Worm (Caenorhabditis elegans): Measurements from ENCODE around the gene algn-8.

The algn-8 gene

ce11 chrII:9904459-9904858 lies 18.2 kb upstream of the algn-8 start:
- no peak for TF ChIP-seq pag-3 (tag; optimal IDR thresholded peaks at IDR 0.05; ENCODE audit: borderline replicate concordance)
- TF ChIP-seq dve-1 (tag; optimal IDR thresholded peaks at IDR 0.05) = no peak
- no peak for TF ChIP-seq F13H6.1 (tag; optimal IDR thresholded peaks at IDR 0.05)
- TF ChIP-seq ceh-2 (tag; optimal IDR thresholded peaks at IDR 0.05) = no peak
- no peak for TF ChIP-seq sox-2 (GFP tag; IDR thresholded peaks at IDR 0.05)
- TF ChIP-seq pha-4 (tag; optimal IDR thresholded peaks at IDR 0.05) = no peak
- no peak for TF ChIP-seq fkh-10 (GFP tag; optimal IDR thresholded peaks at IDR 0.05)
- TF ChIP-seq ama-1 (optimal IDR thresholded peaks at IDR 0.05) = no peak
- TF ChIP-seq nfya-1 (tag; optimal IDR thresholded peaks at IDR 0.05) = no peak
- TF ChIP-seq ceh-31 (tag; optimal IDR thresholded peaks at IDR 0.05) = no peak
- TF ChIP-seq K02D7.2 (tag; optimal IDR thresholded peaks at IDR 0.05) = no peak
- no peak for TF ChIP-seq ceh-6 (GFP tag; optimal IDR thresholded peaks at IDR 0.05)
- no peak for TF ChIP-seq elt-4 (tag; optimal IDR thresholded peaks at IDR 0.05)

ce11 chrII:9900276-9900675 lies 14.0 kb upstream of the algn-8 start, which contains the start of gene unc-4:
TSS of gene unc-4 (minus strand) at chrII:9900376.
- TF ChIP-seq unc-3 (GFP tag; conservative IDR thresholded peaks at IDR 0.05) = no peak
- TF ChIP-seq unc-3 (tag; optimal IDR thresholded peaks at IDR 0.05) = no peak
- no peak for TF ChIP-seq pax-1 (tag; optimal IDR thresholded peaks at IDR 0.05)
- no peak for TF ChIP-seq ceh-14 (tag; optimal IDR thresholded peaks at IDR 0.05)
- no peak for TF ChIP-seq hlh-30 (tag; optimal IDR thresholded peaks at IDR 0.05; ENCODE audit: insufficient read depth)
- TF ChIP-seq rnt-1 (tag; optimal IDR thresholded peaks at IDR 0.05) = no peak
- TF ChIP-seq ceh-2 (tag; optimal IDR thresholded peaks at IDR 0.05) = no peak
- no peak for TF ChIP-seq sox-2 (GFP tag; IDR thresholded peaks at IDR 0.05)

ce11 chrII:9898744-9899143 lies 12.5 kb upstream of the algn-8 start:
- TF ChIP-seq fkh-10 (GFP tag; optimal IDR thresholded peaks at IDR 0.05) = no peak

ce11 chrII:9895173-9895572 lies 8.9 kb upstream of the algn-8 start:
- TF ChIP-seq hlh-30 (tag; optimal IDR thresholded peaks at IDR 0.05; ENCODE audit: insufficient read depth) (no peak), nfya-1 (tag; optimal IDR thresholded peaks at IDR 0.05) (no peak), K02D7.2 (tag; optimal IDR thresholded peaks at IDR 0.05) (no peak), ttx-3 (tag; optimal IDR thresholded peaks at IDR 0.05) (no peak), gmeb-2 (tag; optimal IDR thresholded peaks at IDR 0.05) (no peak), F13H6.1 (tag; optimal IDR thresholded peaks at IDR 0.05) (no peak), pqm-1 (tag; optimal IDR thresholded peaks at IDR 0.05) (no peak)

- TF ChIP-seq ceh-14 (tag; optimal IDR thresholded peaks at IDR 0.05) = no peak
- no peak for TF ChIP-seq odd-2 (tag; optimal IDR thresholded peaks at IDR 0.05)
- TF ChIP-seq T23F11.4 (GFP tag; optimal IDR thresholded peaks at IDR 0.05) = no peak
- TF ChIP-seq ceh-22 (tag; optimal IDR thresholded peaks at IDR 0.05) = no peak
- TF ChIP-seq unc-42 (tag; optimal IDR thresholded peaks at IDR 0.05) = no peak
- no peak for TF ChIP-seq lim-6 (tag; optimal IDR thresholded peaks at IDR 0.05)
- no peak for TF ChIP-seq ceh-34 (tag; optimal IDR thresholded peaks at IDR 0.05)
- TF ChIP-seq ceh-6 (GFP tag; optimal IDR thresholded peaks at IDR 0.05) = no peak
- TF ChIP-seq sox-2 (GFP tag; IDR thresholded peaks at IDR 0.05) = no peak
- TF ChIP-seq pat-9 (tag; optimal IDR thresholded peaks at IDR 0.05) = no peak
- TF ChIP-seq elt-2 (tag; optimal IDR thresholded peaks at IDR 0.05) = no peak
- no peak for TF ChIP-seq pax-1 (tag; optimal IDR thresholded peaks at IDR 0.05)
- no peak for TF ChIP-seq gmeb-2 (tag; optimal IDR thresholded peaks at IDR 0.05)
- no peak for TF ChIP-seq ceh-18 (tag; optimal IDR thresholded peaks at IDR 0.05)
- TF ChIP-seq hlh-15 (tag; optimal IDR thresholded peaks at IDR 0.05) = no peak
Observed at ce11 chrII:9894435-9894834, 8.2 kb upstream of the algn-8 start, which contains the start of gene F26C11.1. TSS of gene F26C11.1 (plus strand) at chrII:9894735.

ce11 chrII:9892409-9892808 lies 6.2 kb upstream of the algn-8 start, which contains the start of gene C08H9.16:
TSS of gene C08H9.16 (plus strand) at chrII:9892778.
- TF ChIP-seq nfya-1 (tag; optimal IDR thresholded peaks at IDR 0.05) = peak; percentile 73
- TF ChIP-seq elt-2 (tag; optimal IDR thresholded peaks at IDR 0.05) = no peak
- no peak for TF ChIP-seq che-1 (tag; optimal IDR thresholded peaks at IDR 0.05)
- TF ChIP-seq unc-42 (tag; optimal IDR thresholded peaks at IDR 0.05) = peak; percentile 33

Measured in whole organism, late embryonic.